Worm (Caenorhabditis elegans) whole organism, young adult: Measurements from ENCODE around the gene B0280.11.

ENCODE experiments used
- C06A6.2 ChIP-seq: fragments of 200-800 bp; sonication (Bioruptor generic); conservative IDR thresholded peaks from 2 replicates; pipeline ENCODE4 v1.3.6; 2022; ENCODE audit warnings: missing genetic modification characterization, missing compliant biosample characterization
- F10E7.11 ChIP-seq: sonication (generic microtip); optimal IDR thresholded peaks from 2 replicates; lab custom pipeline; 2017; ENCODE audit warnings: mild to moderate bottlenecking, missing genetic modification characterization, moderate library complexity, missing compliant biosample characterization
- F22D6.2 ChIP-seq: sonication (generic microtip); optimal IDR thresholded peaks from 2 replicates; lab custom pipeline; 2016; ENCODE audit warnings: mild to moderate bottlenecking, missing genetic modification characterization, missing compliant biosample characterization
- F23B12.7 ChIP-seq: sonication (generic microtip); optimal IDR thresholded peaks from 2 replicates; lab custom pipeline; 2017; ENCODE audit warnings: missing genetic modification characterization, mild to moderate bottlenecking, missing compliant biosample characterization, antibody characterized with exemption, moderate library complexity; ENCODE audit not compliant: insufficient read depth
- F33H1.4 ChIP-seq: fragments of 200-800 bp; sonication (Bioruptor generic); IDR thresholded peaks from 2 replicates; pipeline ENCODE4 v1.3.6; 2022; ENCODE audit warnings: missing genetic modification reagents, missing genetic modification characterization, missing compliant biosample characterization
- F39B2.1 ChIP-seq: fragments of 200-800 bp; sonication (Bioruptor generic); IDR thresholded peaks from 2 replicates; pipeline ENCODE4 v1.3.6; 2022; ENCODE audit warnings: missing genetic modification reagents, missing genetic modification characterization, missing compliant biosample characterization
- F49E8.2 ChIP-seq: sonication (generic microtip); optimal IDR thresholded peaks from 3 replicates; lab custom pipeline; 2017; ENCODE audit warnings: missing genetic modification characterization, mild to moderate bottlenecking, missing compliant biosample characterization, antibody characterized with exemption, moderate library complexity; ENCODE audit not compliant: insufficient read depth
- K11D2.4 ChIP-seq: fragments of 200-800 bp; sonication (Bioruptor generic); IDR thresholded peaks from 2 replicates; pipeline ENCODE4 v1.3.6; 2022; ENCODE audit warnings: missing genetic modification reagents, missing genetic modification characterization, missing compliant biosample characterization
- T26A5.8 ChIP-seq: sonication (generic microtip); optimal IDR thresholded peaks from 2 replicates; lab custom pipeline; 2016; ENCODE audit warnings: missing genetic modification characterization, missing compliant biosample characterization
- Y67H2A.10 ChIP-seq: fragments of 200-800 bp; sonication (Bioruptor generic); conservative IDR thresholded peaks from 2 replicates; pipeline ENCODE4 v1.3.6; 2022; ENCODE audit warnings: missing genetic modification reagents, missing genetic modification characterization, missing compliant biosample characterization
- Y95B8A.8 ChIP-seq: fragments of 200-800 bp; sonication (Bioruptor generic); IDR thresholded peaks from 2 replicates; pipeline ENCODE4 v1.3.6; 2022; ENCODE audit warnings: missing genetic modification reagents, missing genetic modification characterization, missing compliant biosample characterization
- ZK185.1 ChIP-seq: sonication (generic microtip); optimal IDR thresholded peaks from 2 replicates; lab custom pipeline; 2016; ENCODE audit warnings: mild to moderate bottlenecking, missing genetic modification characterization, missing compliant biosample characterization; ENCODE audit not compliant: poor library complexity, severe bottlenecking
- aptf-2 ChIP-seq: fragments of 200-800 bp; sonication (Bioruptor generic); conservative IDR thresholded peaks from 2 replicates; pipeline ENCODE4 v1.3.6; 2022; ENCODE audit warnings: missing genetic modification reagents, missing genetic modification characterization, missing compliant biosample characterization
- atf-7 ChIP-seq: sonication (generic microtip); optimal IDR thresholded peaks from 2 replicates; lab custom pipeline; 2017; ENCODE audit warnings: mild to moderate bottlenecking, missing genetic modification characterization, missing compliant biosample characterization
- attf-6 ChIP-seq: fragments of 200-800 bp; sonication (Bioruptor generic); IDR thresholded peaks from 2 replicates; pipeline ENCODE4 v1.3.6; 2022; ENCODE audit warnings: missing genetic modification reagents, missing genetic modification characterization, missing compliant biosample characterization
- bed-2 ChIP-seq: fragments of 200-800 bp; sonication (Bioruptor generic); IDR thresholded peaks from 2 replicates; pipeline ENCODE4 v1.3.6; 2022; ENCODE audit warnings: missing genetic modification reagents, missing genetic modification characterization, missing compliant biosample characterization
- cebp-1 ChIP-seq, 2 experiments: fragments of 200-800 bp in 1 of 2; sonication (Bioruptor generic) in 1 of 2; sonication (generic microtip) in 1 of 2; IDR thresholded peaks in 1 of 2; optimal IDR thresholded peaks in 1 of 2; 2 replicates each; pipeline versions ENCODE4 v1.3.6 to Lab custom; 2017 to 2022; ENCODE audit warnings: missing compliant biosample characterization in 2 of 2, missing genetic modification characterization in 2 of 2, mild to moderate bottlenecking in 1 of 2, missing genetic modification reagents in 1 of 2, moderate library complexity in 1 of 2
- ceh-27 ChIP-seq: fragments of 200-800 bp; sonication (Bioruptor generic); optimal IDR thresholded peaks from 2 replicates; lab custom pipeline; 2018; ENCODE audit warnings: mild to moderate bottlenecking, missing genetic modification characterization, moderate library complexity, missing compliant biosample characterization
- ceh-79 ChIP-seq: sonication (generic microtip); optimal IDR thresholded peaks from 2 replicates; lab custom pipeline; 2017; ENCODE audit warnings: mild to moderate bottlenecking, missing genetic modification characterization, missing compliant biosample characterization
- chd-7 ChIP-seq: sonication (generic microtip); optimal IDR thresholded peaks from 2 replicates; lab custom pipeline; 2016; ENCODE audit warnings: mild to moderate bottlenecking, missing genetic modification characterization, moderate library complexity, missing compliant biosample characterization
- die-1 ChIP-seq: sonication (generic microtip); optimal IDR thresholded peaks from 2 replicates; lab custom pipeline; 2016; ENCODE audit warnings: missing genotype, mild to moderate bottlenecking, missing genetic modification characterization, missing compliant biosample characterization
- efl-1 ChIP-seq: fragments of 150-350 bp; optimal IDR thresholded peaks from 2 replicates; lab custom pipeline; 2014; ENCODE audit warnings: missing biosample characterization, missing genetic modification reagents, missing genetic modification characterization
- egl-44 ChIP-seq: fragments of 200-800 bp; sonication (Bioruptor generic); IDR thresholded peaks from 2 replicates; pipeline ENCODE4 v1.3.6; 2022; ENCODE audit warnings: missing genetic modification reagents, missing genetic modification characterization, missing compliant biosample characterization
- egrh-3 ChIP-seq: fragments of 200-800 bp; sonication (Bioruptor generic); IDR thresholded peaks from 2 replicates; pipeline ENCODE4 v1.3.6; 2022; ENCODE audit warnings: missing genetic modification reagents, missing genetic modification characterization, missing compliant biosample characterization
- ekl-4 ChIP-seq: fragments of 200-800 bp; sonication (Bioruptor generic); IDR thresholded peaks from 2 replicates; pipeline ENCODE4 v1.3.6; 2022; ENCODE audit warnings: missing genetic modification reagents, missing genetic modification characterization, missing compliant biosample characterization
- fkh-3 ChIP-seq: sonication (generic microtip); optimal IDR thresholded peaks from 2 replicates; lab custom pipeline; 2016; ENCODE audit warnings: mild to moderate bottlenecking, missing genetic modification characterization, missing compliant biosample characterization
- gei-17 ChIP-seq: fragments of 200-800 bp; sonication (Bioruptor generic); optimal IDR thresholded peaks from 2 replicates; lab custom pipeline; 2018; ENCODE audit warnings: mild to moderate bottlenecking, missing genetic modification characterization, missing compliant biosample characterization
- lag-1 ChIP-seq: fragments of 200-800 bp; sonication (Bioruptor generic); IDR thresholded peaks from 2 replicates; pipeline ENCODE4 v1.3.6; 2022; ENCODE audit warnings: missing genetic modification reagents, missing genetic modification characterization, missing compliant biosample characterization
- lir-1 ChIP-seq: fragments of 200-800 bp; sonication (Bioruptor generic); conservative IDR thresholded peaks from 2 replicates; pipeline ENCODE4 v1.3.6; 2022; ENCODE audit warnings: missing genetic modification reagents, missing genetic modification characterization, missing compliant biosample characterization
- madf-10 ChIP-seq: sonication (generic microtip); optimal IDR thresholded peaks from 2 replicates; lab custom pipeline; 2016; ENCODE audit warnings: mild to moderate bottlenecking, missing genetic modification characterization, missing compliant biosample characterization
- madf-3 ChIP-seq: fragments of 200-800 bp; sonication (Bioruptor generic); IDR thresholded peaks from 2 replicates; pipeline ENCODE4 v1.3.6; 2022; ENCODE audit warnings: missing genetic modification reagents, missing genetic modification characterization, missing compliant biosample characterization
- madf-6 ChIP-seq: fragments of 200-800 bp; sonication (Bioruptor generic); IDR thresholded peaks from 2 replicates; pipeline ENCODE4 v1.3.6; 2022; ENCODE audit warnings: missing genetic modification reagents, missing genetic modification characterization, missing compliant biosample characterization
- madf-8 ChIP-seq: fragments of 200-800 bp; sonication (Bioruptor generic); conservative IDR thresholded peaks from 2 replicates; pipeline ENCODE4 v1.3.6; 2022; ENCODE audit warnings: missing genetic modification reagents, missing genetic modification characterization, missing compliant biosample characterization
- mes-4 ChIP-seq: sonication (generic microtip); optimal IDR thresholded peaks from 2 replicates; lab custom pipeline; 2016; ENCODE audit warnings: missing genotype, missing genetic modification characterization, missing compliant biosample characterization
- nfya-1 ChIP-seq: sonication (generic microtip); optimal IDR thresholded peaks from 2 replicates; lab custom pipeline; 2017; ENCODE audit warnings: antibody characterized with exemption, missing compliant biosample characterization, missing genetic modification characterization, borderline replicate concordance; ENCODE audit not compliant: insufficient read depth
- nfya-2 ChIP-seq: fragments of 200-800 bp; sonication (Bioruptor generic); IDR thresholded peaks from 2 replicates; pipeline ENCODE4 v1.3.6; 2022; ENCODE audit warnings: missing genetic modification reagents, missing genetic modification characterization, missing compliant biosample characterization
- nhr-120 ChIP-seq: fragments of 200-800 bp; sonication (Bioruptor generic); IDR thresholded peaks from 2 replicates; pipeline ENCODE4 v1.3.6; 2022; ENCODE audit warnings: missing genetic modification characterization, missing compliant biosample characterization
- nhr-27 ChIP-seq: fragments of 200-800 bp; sonication (Bioruptor generic); optimal IDR thresholded peaks from 2 replicates; lab custom pipeline; 2018; ENCODE audit warnings: mild to moderate bottlenecking, missing genetic modification characterization, moderate library complexity, missing compliant biosample characterization
- pbrm-1 ChIP-seq: fragments of 200-800 bp; sonication (Bioruptor generic); IDR thresholded peaks from 2 replicates; pipeline ENCODE4 v1.3.6; 2022; ENCODE audit warnings: missing genetic modification reagents, missing genetic modification characterization, missing compliant biosample characterization
- pha-4 ChIP-seq: fragments of 150-350 bp; sonication (generic microtip); optimal IDR thresholded peaks from 2 replicates; lab custom pipeline; 2014; ENCODE audit warnings: missing biosample characterization, missing genetic modification reagents, missing genetic modification characterization
- repo-1 ChIP-seq: sonication (generic microtip); optimal IDR thresholded peaks from 2 replicates; lab custom pipeline; 2017; ENCODE audit warnings: mild to moderate bottlenecking, missing genetic modification characterization, missing compliant biosample characterization
- sea-2 ChIP-seq: fragments of 200-800 bp; sonication (Bioruptor generic); IDR thresholded peaks from 2 replicates; pipeline ENCODE4 v1.3.6; 2022; ENCODE audit warnings: missing genetic modification characterization, missing compliant biosample characterization
- somi-1 ChIP-seq: fragments of 200-800 bp; sonication (Bioruptor generic); optimal IDR thresholded peaks from 2 replicates; lab custom pipeline; 2018; ENCODE audit warnings: mild to moderate bottlenecking, missing genetic modification characterization, missing compliant biosample characterization
- sptf-2 ChIP-seq: fragments of 200-800 bp; sonication (Bioruptor generic); optimal IDR thresholded peaks from 2 replicates; lab custom pipeline; 2018; ENCODE audit warnings: mild to moderate bottlenecking, missing genetic modification characterization, missing compliant biosample characterization
- unc-62 ChIP-seq: fragments of 150-350 bp; optimal IDR thresholded peaks from 2 replicates; lab custom pipeline; 2014; ENCODE audit warnings: missing biosample characterization, missing genetic modification reagents, missing genetic modification characterization
- ztf-26 ChIP-seq: sonication (generic microtip); optimal IDR thresholded peaks from 2 replicates; lab custom pipeline; 2017; ENCODE audit warnings: missing genetic modification characterization, missing compliant biosample characterization

Gene B0280.11

DNA sequence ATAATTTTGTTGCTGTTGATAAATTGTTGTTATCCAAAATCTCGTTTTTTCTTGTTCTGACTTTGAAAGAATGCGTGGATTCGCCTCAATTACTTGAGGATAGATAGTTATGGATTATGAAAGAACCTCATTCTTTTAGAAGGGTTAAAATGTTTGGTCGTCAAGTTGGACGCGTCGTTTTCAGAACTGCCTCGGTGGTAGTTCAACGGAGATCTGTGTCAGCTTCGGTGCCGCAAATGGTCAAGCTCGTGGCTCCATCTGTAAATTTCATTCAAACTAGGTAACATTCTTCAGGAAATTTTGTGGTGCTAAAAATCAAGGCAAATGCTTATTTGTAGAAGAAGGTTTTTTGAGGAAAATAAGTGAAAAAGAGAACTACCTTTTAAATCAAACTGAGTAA is 42.5 kb upstream of the B0280.11 start, which contains the start of gene ndab-2 (continued):
- no peak for TF ChIP-seq nhr-27 (tag; lab: Kevin White, UChicago)
- TF ChIP-seq atf-7 (tag; lab: Kevin White, UChicago), result no peak
- no peak for TF ChIP-seq aptf-2 (GFP tag; lab: Robert Waterston, UW)
- TF ChIP-seq attf-6 (GFP tag; lab: Robert Waterston, UW), result peak; percentile 79
- no peak for TF ChIP-seq lag-1
- TF ChIP-seq ekl-4 (GFP tag; lab: Robert Waterston, UW), result peak; percentile 82
- no peak for TF ChIP-seq madf-8
- TF ChIP-seq fkh-3 (tag; lab: Kevin White, UChicago), result no peak
- no peak for TF ChIP-seq chd-7 (tag; lab: Kevin White, UChicago)
- TF ChIP-seq repo-1, result peak; percentile 52
- no peak for TF ChIP-seq pha-4 (tag; lab: Kevin White, UChicago)
- TF ChIP-seq gei-17 (GFP tag; lab: Kevin White, UChicago), result no peak
- TF ChIP-seq madf-6 (GFP tag; lab: Robert Waterston, UW), result peak; percentile 70
- no peak for TF ChIP-seq lir-1 (GFP tag; lab: Robert Waterston, UW)
- peak; percentile 26 for TF ChIP-seq F49E8.2 (tag; lab: Kevin White, UChicago)
- TF ChIP-seq K11D2.4 (GFP tag; lab: Robert Waterston, UW), result no peak
- no peak for TF ChIP-seq F23B12.7
- no peak for TF ChIP-seq T26A5.8 (tag; lab: Kevin White, UChicago)
- TF ChIP-seq die-1 (tag; lab: Kevin White, UChicago), result no peak
- no peak for TF ChIP-seq F22D6.2 (tag; lab: Kevin White, UChicago)
- no peak for TF ChIP-seq efl-1
- no peak for TF ChIP-seq sea-2 (GFP tag; lab: Robert Waterston, UW)
- no peak for TF ChIP-seq nfya-1 (tag; lab: Kevin White, UChicago)
- TF ChIP-seq unc-62 (GFP tag; lab: Kevin White, UChicago), result no peak
- TF ChIP-seq somi-1 (GFP tag; lab: Kevin White, UChicago), result no peak
- no peak for TF ChIP-seq ceh-79 (tag; lab: Kevin White, UChicago)
- no peak for TF ChIP-seq mes-4 (tag; lab: Kevin White, UChicago)
- no peak for TF ChIP-seq C06A6.2 (GFP tag; lab: Robert Waterston, UW)
- no peak for TF ChIP-seq ztf-26 (tag; lab: Kevin White, UChicago)
- no peak for TF ChIP-seq egrh-3 (GFP tag; lab: Robert Waterston, UW)

DNA sequence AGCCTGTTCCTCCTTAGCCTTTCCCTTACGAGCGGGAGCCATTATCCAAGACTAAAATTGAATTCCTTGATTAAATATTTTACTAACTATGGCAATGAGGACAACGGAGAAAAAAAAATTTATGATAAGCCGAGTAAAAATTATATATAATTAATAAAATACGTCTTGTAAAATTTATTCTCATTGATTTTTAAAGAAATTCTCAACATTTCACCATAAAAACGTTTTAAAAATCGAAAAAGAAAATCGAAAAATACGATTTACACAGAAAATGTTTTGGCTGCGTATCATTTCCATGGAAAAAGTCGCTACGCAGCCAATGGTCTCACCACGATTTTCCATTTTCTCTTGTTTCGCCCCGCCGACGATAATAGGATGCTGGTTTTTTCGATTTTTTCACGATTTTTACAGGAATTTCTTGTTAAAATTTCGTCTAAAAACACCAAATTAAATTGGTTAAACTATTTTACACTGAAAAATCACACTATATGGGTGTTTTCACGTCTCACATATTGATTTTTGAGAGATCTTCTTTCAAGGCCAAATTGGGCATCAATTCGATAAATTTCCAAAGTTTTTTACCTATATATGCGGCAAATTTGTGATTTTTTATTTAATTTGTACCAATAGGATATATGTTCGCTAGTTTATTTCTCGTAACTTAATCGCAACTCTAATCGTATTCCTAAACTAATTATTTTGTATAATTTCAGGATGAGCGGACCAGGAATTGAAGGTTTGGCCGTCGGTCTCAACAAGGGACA is 41.6 kb upstream of the B0280.11 start, which contains the start of the genes rps-14 and rpl-36:
TSS of gene rps-14 (minus strand) at position 51 of the 764 bp plus-strand sequence.
TSS of gene rpl-36 (plus strand) at position 714 of the 764 bp plus-strand sequence.
- TF ChIP-seq nhr-120 (GFP tag; lab: Robert Waterston, UW), result no peak
- peak; percentile 61 for TF ChIP-seq ceh-27
- no peak for TF ChIP-seq bed-2 (GFP tag; lab: Robert Waterston, UW)
- no peak for TF ChIP-seq somi-1 (GFP tag; lab: Kevin White, UChicago)
- TF ChIP-seq Y67H2A.10 (GFP tag; lab: Robert Waterston, UW), result peak; percentile 23; the same call in 1 of the 2 replicates
- no peak for TF ChIP-seq die-1 (tag; lab: Kevin White, UChicago)
- peak; percentile 98 for TF ChIP-seq F33H1.4 (GFP tag; lab: Robert Waterston, UW)
- peak; percentile 57 for TF ChIP-seq ZK185.1 (tag; lab: Kevin White, UChicago)
- TF ChIP-seq madf-10 (tag; lab: Kevin White, UChicago), result peak; percentile 2
- TF ChIP-seq pbrm-1 (GFP tag; lab: Robert Waterston, UW), result peak; percentile 69
- peak; percentile 60 for TF ChIP-seq efl-1
- no peak for TF ChIP-seq F39B2.1 (GFP tag; lab: Robert Waterston, UW)
- TF ChIP-seq Y95B8A.8, result no peak
- 0 out of 2 replicates have a peak, but pooled peaks have one; percentile 15 for TF ChIP-seq madf-8
- TF ChIP-seq K11D2.4 (GFP tag; lab: Robert Waterston, UW), result 0 out of 2 replicates have a peak, but pooled peaks have one; percentile 34
- no peak for TF ChIP-seq nfya-2 (GFP tag; lab: Robert Waterston, UW)
- peak; percentile 88 for TF ChIP-seq madf-3
- TF ChIP-seq sptf-2 (GFP tag; lab: Kevin White, UChicago), result no peak
- peak; percentile 36; the same call in 1 of the 2 replicates for TF ChIP-seq ekl-4 (GFP tag; lab: Robert Waterston, UW)
- no peak for TF ChIP-seq F10E7.11 (tag; lab: Kevin White, UChicago)
- TF ChIP-seq cebp-1 (GFP tag; IDR thresholded peaks at IDR 0.05; lab: Robert Waterston, UW), result no peak
- peak; percentile 77 for TF ChIP-seq cebp-1 (tag; optimal IDR thresholded peaks at IDR 0.05; lab: Kevin White, UChicago)
- no peak for TF ChIP-seq egl-44
